Worm (Caenorhabditis elegans) whole organism, L4/young adult: ENCODE measurements around the gene F07C4.10.

Experiments used
- W03F9.2 ChIP-seq: fragments of 150-350 bp; optimal IDR thresholded peaks from 2 replicates; lab custom pipeline; 2014; ENCODE audit warnings: missing biosample characterization, missing genetic modification characterization
- dao-5 ChIP-seq: sonication (generic microtip); optimal IDR thresholded peaks from 2 replicates; lab custom pipeline; 2016; ENCODE audit warnings: missing genotype, missing genetic modification characterization, moderate library complexity, missing compliant biosample characterization
- him-1 ChIP-seq: sonication (generic microtip); optimal IDR thresholded peaks from 2 replicates; lab custom pipeline; 2016; ENCODE audit warnings: missing genotype, missing genetic modification reagents, missing genetic modification characterization, missing compliant biosample characterization

The F07C4.10 gene

ce11 chrV:7639787-7640186, at the start of gene F07C4.10:
F07C4.10 (minus strand) TSS chrV:7639887.
- TF ChIP-seq him-1 (tag; lab: Kevin White, UChicago) (no peak), dao-5 (tag; lab: Kevin White, UChicago) (no peak), W03F9.2 (no peak)

- TF ChIP-seq him-1 (tag; lab: Kevin White, UChicago) (no peak), dao-5 (tag; lab: Kevin White, UChicago) (no peak), W03F9.2 (no peak)
Observed at ce11 chrV:7686189-7686588, 46.5 kb upstream of the F07C4.10 start, which contains the start of the genes nhr-94 and nhr-152. nhr-94 (minus strand) TSS chrV:7686335. nhr-152 (plus strand) TSS chrV:7686350.

- TF ChIP-seq him-1 (tag; lab: Kevin White, UChicago): no peak
- no peak for TF ChIP-seq W03F9.2
- TF ChIP-seq dao-5 (tag; lab: Kevin White, UChicago): no peak
Observed at ce11 chrV:7683907-7684655, 44.4 kb upstream of the F07C4.10 start, which contains the start of gene sre-11. sre-11 (minus strand) TSS chrV:7683957.

- TF ChIP-seq W03F9.2 (no peak), dao-5 (tag; lab: Kevin White, UChicago) (no peak), him-1 (tag; lab: Kevin White, UChicago) (no peak)
Observed at ce11 chrV:7681388-7681787, 41.7 kb upstream of the F07C4.10 start, which contains the start of gene cyp-33A1. cyp-33A1 (minus strand) TSS chrV:7681459.

ce11 chrV:7675904-7676303, 36.2 kb upstream of the F07C4.10 start, which contains the start of gene C12D5.3:
C12D5.3 (plus strand) TSS chrV:7676204.
- TF ChIP-seq dao-5 (tag; lab: Kevin White, UChicago) (no peak), W03F9.2 (no peak), him-1 (tag; lab: Kevin White, UChicago) (no peak)

- no peak for TF ChIP-seq dao-5 (tag; lab: Kevin White, UChicago)
- TF ChIP-seq W03F9.2: no peak
- TF ChIP-seq him-1 (tag; lab: Kevin White, UChicago): no peak
Observed at ce11 chrV:7672258-7672657, 32.6 kb upstream of the F07C4.10 start, which contains the start of gene C12D5.4. C12D5.4 (plus strand) TSS chrV:7672558.

ce11 chrV:7667940-7668339, 28.3 kb upstream of the F07C4.10 start, which contains the start of gene C12D5.5:
C12D5.5 (plus strand) TSS chrV:7668240.
- TF ChIP-seq him-1 (tag; lab: Kevin White, UChicago): no peak
- no peak for TF ChIP-seq W03F9.2
- TF ChIP-seq dao-5 (tag; lab: Kevin White, UChicago): no peak

ce11 chrV:7653567-7653966, 13.9 kb upstream of the F07C4.10 start, which contains the start of gene srh-200:
srh-200 (minus strand) TSS chrV:7653667.
- TF ChIP-seq W03F9.2: no peak
- TF ChIP-seq dao-5 (tag; lab: Kevin White, UChicago): no peak
- TF ChIP-seq him-1 (tag; lab: Kevin White, UChicago): no peak

ce11 chrV:7651757-7652156, 12.1 kb upstream of the F07C4.10 start, which contains the start of gene srh-234:
srh-234 (minus strand) TSS chrV:7651857.
- no peak for TF ChIP-seq him-1 (tag; lab: Kevin White, UChicago)
- no peak for TF ChIP-seq dao-5 (tag; lab: Kevin White, UChicago)
- no peak for TF ChIP-seq W03F9.2

ce11 chrV:7649963-7650362, 10.3 kb upstream of the F07C4.10 start:
- TF ChIP-seq him-1 (tag; lab: Kevin White, UChicago): no peak
- no peak for TF ChIP-seq W03F9.2
- TF ChIP-seq dao-5 (tag; lab: Kevin White, UChicago): no peak

- TF ChIP-seq dao-5 (tag; lab: Kevin White, UChicago): no peak
- TF ChIP-seq W03F9.2: no peak
Observed at ce11 chrV:7647147-7647546, 7.5 kb upstream of the F07C4.10 start.

- TF ChIP-seq W03F9.2: no peak
- TF ChIP-seq dao-5 (tag; lab: Kevin White, UChicago): no peak
- TF ChIP-seq him-1 (tag; lab: Kevin White, UChicago): no peak
Observed at ce11 chrV:7645454-7645853, 5.8 kb upstream of the F07C4.10 start, which contains the start of gene str-47. str-47 (plus strand) TSS chrV:7645754.

ce11 chrV:7643416-7643815, 3.7 kb upstream of the F07C4.10 start, which contains the start of gene F07C4.11:
F07C4.11 (minus strand) TSS chrV:7643516.
- TF ChIP-seq him-1 (tag; lab: Kevin White, UChicago): no peak
- TF ChIP-seq W03F9.2: no peak
- TF ChIP-seq dao-5 (tag; lab: Kevin White, UChicago): no peak

- no peak for TF ChIP-seq dao-5 (tag; lab: Kevin White, UChicago)
- TF ChIP-seq W03F9.2: no peak
- TF ChIP-seq him-1 (tag; lab: Kevin White, UChicago): no peak
Observed at ce11 chrV:7641718-7642117, 2.0 kb upstream of the F07C4.10 start.
